Worm (Caenorhabditis elegans) whole organism, mixed stage, embryonic: ENCODE results near the gene ceh-21.

Experiments
- elt-3 ChIP-seq: fragments of 150-350 bp; optimal IDR thresholded peaks from 2 replicates; lab custom pipeline; 2014; ENCODE audit warnings: missing biosample characterization, missing genetic modification characterization
- lin-13 ChIP-seq: fragments of 150-350 bp; optimal IDR thresholded peaks from 2 replicates; lab custom pipeline; 2014; ENCODE audit warnings: missing biosample characterization, missing genetic modification characterization
- lin-32 ChIP-seq: fragments of 200-800 bp; sonication (Bioruptor generic); optimal IDR thresholded peaks from 2 replicates; lab custom pipeline; 2018; ENCODE audit warnings: mild to moderate bottlenecking, missing genetic modification characterization, missing compliant biosample characterization
- nhr-28 ChIP-seq: fragments of 150-350 bp; optimal IDR thresholded peaks from 2 replicates; lab custom pipeline; 2014; ENCODE audit warnings: missing biosample characterization, missing genetic modification characterization
- unc-62 ChIP-seq: fragments of 150-350 bp; optimal IDR thresholded peaks from 2 replicates; lab custom pipeline; 2014; ENCODE audit warnings: missing biosample characterization, missing genetic modification reagents, missing genetic modification characterization

- TF ChIP-seq lin-13 (tag; lab: Kevin White, UChicago) (no peak), elt-3 (tag; lab: Kevin White, UChicago) (no peak), unc-62 (no peak), nhr-28 (no peak), lin-32 (GFP tag; lab: Kevin White, UChicago) (no peak)
Measured at ce11 chrX:1848575-1848974, 4.0 kb downstream of the ceh-21 start, which contains the start of gene ceh-41.
